Fruit fly (Drosophila melanogaster) whole organism, embryonic: Measurements from ENCODE around the gene CG9107.

ENCODE experiments used
- Antp ChIP-seq: fragments of 200-800 bp; sonication (Bioruptor generic); optimal IDR thresholded peaks from 3 replicates; lab custom pipeline; 2016; ENCODE audit warnings: missing biosample characterization, missing genetic modification characterization
- CG10209 ChIP-seq: fragments of 200-800 bp; sonication (Bioruptor generic); optimal IDR thresholded peaks from 3 replicates; lab custom pipeline; 2017; ENCODE audit warnings: missing biosample characterization, mild to moderate bottlenecking, missing genetic modification characterization, missing genetic modification reagents
- CG10366 ChIP-seq: fragments of 200-800 bp; sonication (Bioruptor generic); IDR thresholded peaks from 2 replicates; pipeline ENCODE4 v1.3.6; 2022; ENCODE audit warnings: missing biosample characterization, missing genetic modification characterization
- CG11696 ChIP-seq: fragments of 200-800 bp; sonication (Bioruptor generic); IDR thresholded peaks from 2 replicates; pipeline ENCODE4 v1.3.6; 2022; ENCODE audit warnings: missing biosample characterization, missing genetic modification characterization
- CG12219 ChIP-seq: fragments of 200-800 bp; sonication (Bioruptor generic); optimal IDR thresholded peaks from 3 replicates; lab custom pipeline; 2018; ENCODE audit warnings: missing biosample characterization, mild to moderate bottlenecking, missing genetic modification characterization
- CG1233 ChIP-seq: fragments of 200-800 bp; sonication (Bioruptor generic); optimal IDR thresholded peaks from 4 replicates; lab custom pipeline; 2018; ENCODE audit warnings: missing biosample characterization, mild to moderate bottlenecking, missing genetic modification characterization
- CG13123 ChIP-seq: fragments of 200-800 bp; sonication (Bioruptor generic); optimal IDR thresholded peaks from 2 replicates; lab custom pipeline; 2016; ENCODE audit warnings: missing biosample characterization, missing genetic modification characterization
- CG13287 ChIP-seq: fragments of 200-800 bp; sonication (Bioruptor generic); IDR thresholded peaks from 2 replicates; pipeline ENCODE4 v1.3.6; 2022; ENCODE audit warnings: missing biosample characterization, missing genetic modification characterization; ENCODE audit not compliant: partially characterized antibody
- CG14667 ChIP-seq: fragments of 200-800 bp; sonication (Bioruptor generic); IDR thresholded peaks from 2 replicates; pipeline ENCODE4 v1.3.6; 2022; ENCODE audit warnings: missing biosample characterization, missing genetic modification characterization
- CG15479 ChIP-seq: fragments of 200-800 bp; sonication (Bioruptor generic); optimal IDR thresholded peaks from 3 replicates; lab custom pipeline; 2019; ENCODE audit warnings: missing biosample characterization, mild to moderate bottlenecking, missing genetic modification characterization, moderate library complexity
- CG15514 ChIP-seq: fragments of 200-800 bp; sonication (Bioruptor generic); optimal IDR thresholded peaks from 3 replicates; lab custom pipeline; 2017; ENCODE audit warnings: missing biosample characterization, missing genetic modification characterization, mild to moderate bottlenecking, moderate library complexity, missing genetic modification reagents
- CG1647 ChIP-seq: fragments of 200-800 bp; sonication (Bioruptor generic); optimal IDR thresholded peaks from 3 replicates; lab custom pipeline; 2016; ENCODE audit warnings: missing biosample characterization, missing genetic modification characterization
- CG16863 ChIP-seq: fragments of 200-800 bp; sonication (Bioruptor generic); optimal IDR thresholded peaks from 3 replicates; lab custom pipeline; 2016; ENCODE audit warnings: missing biosample characterization, missing genetic modification characterization
- CG17385 ChIP-seq: fragments of 200-800 bp; sonication (Bioruptor generic); optimal IDR thresholded peaks from 3 replicates; lab custom pipeline; 2018; ENCODE audit warnings: missing biosample characterization, mild to moderate bottlenecking, missing genetic modification characterization
- CG17829 ChIP-seq: fragments of 200-800 bp; optimal IDR thresholded peaks from 2 replicates; lab custom pipeline; 2019; ENCODE audit warnings: missing biosample characterization, mild to moderate bottlenecking, missing genetic modification characterization, moderate library complexity
- CG30020 ChIP-seq: fragments of 200-800 bp; optimal IDR thresholded peaks from 2 replicates; lab custom pipeline; 2019; ENCODE audit warnings: missing biosample characterization, mild to moderate bottlenecking, missing genetic modification characterization, moderate library complexity
- CG6272 ChIP-seq: fragments of 200-800 bp; sonication (Bioruptor generic); IDR thresholded peaks from 2 replicates; pipeline ENCODE4 v1.3.6; 2022; ENCODE audit warnings: missing biosample characterization, missing genetic modification characterization
- CG7786 ChIP-seq: fragments of 200-800 bp; sonication (Bioruptor generic); optimal IDR thresholded peaks from 2 replicates; lab custom pipeline; 2016; ENCODE audit warnings: missing biosample characterization, missing genetic modification characterization
- CG7928 ChIP-seq: fragments of 200-800 bp; sonication (Bioruptor generic); optimal IDR thresholded peaks from 2 replicates; lab custom pipeline; 2017; ENCODE audit warnings: missing biosample characterization, mild to moderate bottlenecking, missing genetic modification characterization
- CG8388 ChIP-seq: fragments of 200-800 bp; sonication (Bioruptor generic); optimal IDR thresholded peaks from 2 replicates; lab custom pipeline; 2019; ENCODE audit warnings: missing biosample characterization, mild to moderate bottlenecking, missing genetic modification characterization, moderate library complexity
- CG8478 ChIP-seq: fragments of >200 bp; optimal IDR thresholded peaks from 2 replicates; lab custom pipeline; 2018
- CG8944 ChIP-seq: fragments of 200-800 bp; sonication (Bioruptor generic); optimal IDR thresholded peaks from 3 replicates; lab custom pipeline; 2016; ENCODE audit warnings: missing biosample characterization, missing genetic modification characterization
- CG9817 ChIP-seq: fragments of 200-800 bp; sonication (Bioruptor generic); optimal IDR thresholded peaks from 2 replicates; lab custom pipeline; 2018; ENCODE audit warnings: missing biosample characterization, mild to moderate bottlenecking, missing genetic modification characterization, moderate library complexity
- Doc3 ChIP-seq: fragments of 200-800 bp; sonication (Bioruptor generic); IDR thresholded peaks from 3 replicates; pipeline ENCODE4 v1.3.6; 2022; ENCODE audit warnings: missing biosample characterization, missing genetic modification characterization; ENCODE audit not compliant: partially characterized antibody
- H15 ChIP-seq: fragments of 200-800 bp; sonication (Bioruptor generic); IDR thresholded peaks from 3 replicates; pipeline ENCODE4 v1.3.6; 2022; ENCODE audit warnings: missing biosample characterization, missing genetic modification characterization
- HLH3B ChIP-seq: fragments of 200-800 bp; sonication (Bioruptor generic); IDR thresholded peaks from 2 replicates; pipeline ENCODE4 v1.3.6; 2022; ENCODE audit warnings: missing biosample characterization, missing genetic modification characterization
- HmgZ ChIP-seq: fragments of 200-800 bp; sonication (Bioruptor generic); optimal IDR thresholded peaks from 2 replicates; lab custom pipeline; 2018; ENCODE audit warnings: missing biosample characterization, mild to moderate bottlenecking, missing genetic modification characterization
- Med ChIP-seq: fragments of 200-800 bp; sonication (Bioruptor generic); peaks from one replicate; lab custom pipeline; 2016; ENCODE audit warnings: missing biosample characterization, missing genetic modification characterization, mild to moderate bottlenecking, inconsistent platforms, moderate library complexity
- Nf-YA ChIP-seq: fragments of 200-800 bp; sonication (Bioruptor generic); IDR thresholded peaks from 2 replicates; pipeline ENCODE4 v1.3.6; 2022; ENCODE audit warnings: missing biosample characterization, missing genetic modification characterization
- NfI ChIP-seq: fragments of 200-800 bp; sonication (Bioruptor generic); optimal IDR thresholded peaks from 3 replicates; lab custom pipeline; 2018; ENCODE audit warnings: missing biosample characterization, mild to moderate bottlenecking, missing genetic modification characterization, moderate library complexity
- Rx ChIP-seq: fragments of 200-800 bp; sonication (Bioruptor generic); IDR thresholded peaks from 2 replicates; pipeline ENCODE4 v1.3.6; 2022; ENCODE audit warnings: missing biosample characterization, missing genetic modification characterization
- Stat92E ChIP-seq, 3 experiments: fragments of >200 bp in 2 of 3; fragments of 200-800 bp in 1 of 3; sonication (Bioruptor generic) in 1 of 3; optimal IDR thresholded peaks; 2 replicates each; lab custom pipeline; 2017 to 2019; ENCODE audit warnings: missing biosample characterization in 3 of 3, missing genetic modification characterization in 3 of 3, mild to moderate bottlenecking in 1 of 3, moderate library complexity in 1 of 3
- Tbp ChIP-seq: fragments of >200 bp; optimal IDR thresholded peaks from 2 replicates; lab custom pipeline; 2018; ENCODE audit warnings: missing biosample characterization, missing genetic modification characterization
- al ChIP-seq: fragments of 200-800 bp; sonication (Bioruptor generic); IDR thresholded peaks from 2 replicates; pipeline ENCODE4 v1.3.6; 2022; ENCODE audit warnings: missing biosample characterization, missing genetic modification characterization
- bab2 ChIP-seq: fragments of 200-800 bp; sonication (Bioruptor generic); optimal IDR thresholded peaks from 2 replicates; lab custom pipeline; 2016; ENCODE audit warnings: missing biosample characterization, missing genetic modification characterization
- bsh ChIP-seq, 2 experiments: fragments of 200-800 bp; sonication (Bioruptor generic); optimal IDR thresholded peaks; 2 replicates each; lab custom pipeline; 2017 to 2018; ENCODE audit warnings: mild to moderate bottlenecking in 2 of 2, missing biosample characterization in 2 of 2, missing genetic modification characterization in 2 of 2, moderate library complexity in 1 of 2
- da ChIP-seq: fragments of 200-800 bp; sonication (Bioruptor generic); optimal IDR thresholded peaks from 2 replicates; lab custom pipeline; 2016; ENCODE audit warnings: missing biosample characterization, missing genetic modification characterization
- ems ChIP-seq: fragments of 200-800 bp; sonication (Bioruptor generic); optimal IDR thresholded peaks from 3 replicates; lab custom pipeline; 2016; ENCODE audit warnings: missing biosample characterization, missing genetic modification characterization
- eyg ChIP-seq: fragments of 200-800 bp; sonication (Bioruptor generic); optimal IDR thresholded peaks from 3 replicates; lab custom pipeline; 2016; ENCODE audit warnings: missing biosample characterization, missing genetic modification characterization
- grau ChIP-seq: fragments of 200-800 bp; optimal IDR thresholded peaks from 3 replicates; lab custom pipeline; 2019; ENCODE audit warnings: missing biosample characterization, mild to moderate bottlenecking, missing genetic modification characterization, moderate library complexity
- kah ChIP-seq: fragments of 200-800 bp; sonication (Bioruptor generic); optimal IDR thresholded peaks from 2 replicates; lab custom pipeline; 2018; ENCODE audit warnings: missing biosample characterization, mild to moderate bottlenecking, missing genetic modification characterization
- lilli ChIP-seq: fragments of 200-800 bp; sonication (Bioruptor generic); optimal IDR thresholded peaks from 3 replicates; lab custom pipeline; 2016; ENCODE audit warnings: missing biosample characterization, missing genetic modification characterization
- lola ChIP-seq, 3 experiments: fragments of >200 bp in 2 of 3; fragments of 200-800 bp in 1 of 3; sonication (Bioruptor generic) in 1 of 3; optimal IDR thresholded peaks; 2 replicates each; lab custom pipeline; 2017 to 2019; ENCODE audit warnings: missing biosample characterization in 3 of 3, missing genetic modification characterization in 3 of 3, mild to moderate bottlenecking in 1 of 3, moderate library complexity in 1 of 3
- luna ChIP-seq: fragments of 200-800 bp; sonication (Bioruptor generic); optimal IDR thresholded peaks from 2 replicates; lab custom pipeline; 2016; ENCODE audit warnings: missing biosample characterization, missing genetic modification characterization
- p53 ChIP-seq: fragments of 200-800 bp; sonication (Bioruptor generic); optimal IDR thresholded peaks from 2 replicates; lab custom pipeline; 2016; ENCODE audit warnings: missing biosample characterization, missing genetic modification characterization
- pho ChIP-seq: fragments of 200-800 bp; sonication (Bioruptor generic); optimal IDR thresholded peaks from 2 replicates; lab custom pipeline; 2016; ENCODE audit warnings: missing biosample characterization, missing genetic modification characterization
- row ChIP-seq: fragments of 200-800 bp; sonication (Bioruptor generic); IDR thresholded peaks from 3 replicates; pipeline ENCODE4 v1.3.6; 2022; ENCODE audit warnings: missing biosample characterization, missing genetic modification characterization
- sens ChIP-seq: fragments of 200-800 bp; sonication (Bioruptor generic); peaks from one replicate; lab custom pipeline; 2016; ENCODE audit warnings: missing biosample characterization, missing genetic modification characterization
- sens-2 ChIP-seq: fragments of 200-800 bp; sonication (Bioruptor generic); IDR thresholded peaks from 2 replicates; pipeline ENCODE4 v1.3.6; 2022; ENCODE audit warnings: missing biosample characterization, missing genetic modification characterization
- trem ChIP-seq: fragments of 200-800 bp; optimal IDR thresholded peaks from 3 replicates; lab custom pipeline; 2019; ENCODE audit warnings: missing biosample characterization, mild to moderate bottlenecking, missing genetic modification characterization, moderate library complexity
- vfl ChIP-seq: fragments of 200-800 bp; sonication (Bioruptor generic); optimal IDR thresholded peaks from 2 replicates; lab custom pipeline; 2016; ENCODE audit warnings: missing biosample characterization, missing genetic modification characterization
- vvl ChIP-seq: fragments of 200-800 bp; sonication (Bioruptor generic); IDR thresholded peaks from 2 replicates; pipeline ENCODE4 v1.3.6; 2022; ENCODE audit warnings: missing biosample characterization, missing genetic modification characterization

The CG9107 gene

DNA sequence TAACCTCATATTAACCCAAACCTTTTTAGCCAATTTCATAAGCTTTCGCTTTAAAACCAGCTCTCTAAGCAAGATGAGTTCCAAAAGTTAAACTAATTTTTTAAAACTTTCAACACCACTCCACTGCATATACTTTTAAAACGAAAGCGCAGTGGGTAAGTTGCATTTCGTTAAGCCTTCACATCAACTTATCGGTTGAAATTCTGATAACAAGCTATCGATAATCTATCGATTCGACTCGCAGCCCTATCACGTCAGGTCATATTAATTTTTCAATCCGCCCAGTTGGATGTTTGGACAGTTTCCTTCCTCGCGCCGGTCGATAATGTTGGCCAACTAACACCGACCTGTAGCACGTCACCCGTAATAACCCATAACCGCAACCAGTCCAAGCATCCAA, 38.2 kb downstream of the CG9107 start, which contains the start of gene ifc (continued):
- no peak for TF ChIP-seq HLH3B (GFP tag; lab: Robert Waterston, UW)
- TF ChIP-seq CG10366 (GFP tag; lab: Robert Waterston, UW) = no peak
- peak; percentile 51 for TF ChIP-seq CG13123 (GFP tag; lab: Kevin White, UChicago)
- TF ChIP-seq CG6272 (GFP tag; lab: Robert Waterston, UW) = 0 out of 2 replicates have a peak, but pooled peaks have one; percentile 13
- TF ChIP-seq H15 = no peak
- TF ChIP-seq Nf-YA (GFP tag; lab: Robert Waterston, UW) = no peak
- peak; percentile 66 for TF ChIP-seq luna (GFP tag; lab: Kevin White, UChicago)
- no peak for TF ChIP-seq row (GFP tag; lab: Robert Waterston, UW)
- TF ChIP-seq Med (GFP tag; lab: Kevin White, UChicago) = peak; percentile 94
- TF ChIP-seq CG1647 (GFP tag; lab: Kevin White, UChicago) = peak; percentile 37
- TF ChIP-seq Rx (GFP tag; lab: Robert Waterston, UW) = no peak
- TF ChIP-seq CG8944 = peak; percentile 40
- peak in 1 of 3 experiments; percentile 14 for TF ChIP-seq Stat92E (GFP tag; optimal IDR thresholded peaks at IDR 0.05; lab: Kevin White, UChicago)
- peak; percentile 49 for TF ChIP-seq bab2 (GFP tag; lab: Kevin White, UChicago)
- peak in 1 of 2 experiments; percentile 42 for TF ChIP-seq bsh (GFP tag; optimal IDR thresholded peaks at IDR 0.05; lab: Kevin White, UChicago)
- no peak for TF ChIP-seq CG11696 (GFP tag; lab: Robert Waterston, UW)
- peak; percentile 20 for TF ChIP-seq CG10209
- peak; percentile 38 for TF ChIP-seq ems (GFP tag; lab: Kevin White, UChicago)
- no peak for TF ChIP-seq CG13287 (GFP tag; lab: Robert Waterston, UW)
- peak; percentile 82 for TF ChIP-seq CG17829 (tag; lab: Kevin White, UChicago)
- TF ChIP-seq da (GFP tag; lab: Kevin White, UChicago) = no peak
- no peak for TF ChIP-seq CG1233 (GFP tag; lab: Kevin White, UChicago)
- peak; percentile 18 for TF ChIP-seq kah (GFP tag; lab: Kevin White, UChicago)
- TF ChIP-seq vvl (GFP tag; lab: Robert Waterston, UW) = no peak
- peak; percentile 49 for TF ChIP-seq p53 (GFP tag; lab: Kevin White, UChicago)
- no peak for TF ChIP-seq Tbp (GFP tag; lab: Kevin White, UChicago)
- TF ChIP-seq trem (tag; lab: Kevin White, UChicago) = peak; percentile 86
- TF ChIP-seq Antp (GFP tag; lab: Kevin White, UChicago) = peak; percentile 57
- TF ChIP-seq sens-2 (GFP tag; lab: Robert Waterston, UW) = no peak
- TF ChIP-seq CG14667 (GFP tag; lab: Robert Waterston, UW) = no peak
- peak; percentile 35 for TF ChIP-seq CG17385
- TF ChIP-seq CG16863 (GFP tag; lab: Kevin White, UChicago) = peak; percentile 25
- TF ChIP-seq CG30020 (tag; lab: Kevin White, UChicago) = peak; percentile 96
- peak; percentile 62 for TF ChIP-seq vfl (GFP tag; lab: Kevin White, UChicago)
- peak; percentile 5 for TF ChIP-seq CG12219 (GFP tag; lab: Kevin White, UChicago)
- peak; percentile 98 for TF ChIP-seq CG7928 (GFP tag; lab: Kevin White, UChicago)
- TF ChIP-seq CG7786 (GFP tag; lab: Kevin White, UChicago) = peak; percentile 54
- TF ChIP-seq lola (GFP tag; optimal IDR thresholded peaks at IDR 0.05; lab: Kevin White, UChicago) = peak in 2 of 3 experiments; percentile 29 to 99
- peak; percentile 76 for TF ChIP-seq lilli
- TF ChIP-seq CG15479 (GFP tag; lab: Kevin White, UChicago) = no peak
- no peak for TF ChIP-seq CG8478 (lab: Kevin White, UChicago)
- peak; percentile 82 for TF ChIP-seq HmgZ
- TF ChIP-seq al = no peak
- peak; percentile 77 for TF ChIP-seq NfI (GFP tag; lab: Kevin White, UChicago)
- peak; percentile 68 for TF ChIP-seq CG9817 (tag; lab: Kevin White, UChicago)
- TF ChIP-seq eyg = peak; percentile 53
- peak; percentile 90 for TF ChIP-seq sens (GFP tag; lab: Kevin White, UChicago)
- peak; percentile 15 for TF ChIP-seq CG8388
- TF ChIP-seq CG15514 = peak; percentile 85
- peak; percentile 35 for TF ChIP-seq pho (GFP tag; lab: Kevin White, UChicago)
- TF ChIP-seq grau (tag; lab: Kevin White, UChicago) = peak; percentile 69
- no peak for TF ChIP-seq Doc3 (GFP tag; lab: Robert Waterston, UW)
